Worm (Caenorhabditis elegans): Measurements from ENCODE around the gene skr-16.

Gene skr-16

DNA sequence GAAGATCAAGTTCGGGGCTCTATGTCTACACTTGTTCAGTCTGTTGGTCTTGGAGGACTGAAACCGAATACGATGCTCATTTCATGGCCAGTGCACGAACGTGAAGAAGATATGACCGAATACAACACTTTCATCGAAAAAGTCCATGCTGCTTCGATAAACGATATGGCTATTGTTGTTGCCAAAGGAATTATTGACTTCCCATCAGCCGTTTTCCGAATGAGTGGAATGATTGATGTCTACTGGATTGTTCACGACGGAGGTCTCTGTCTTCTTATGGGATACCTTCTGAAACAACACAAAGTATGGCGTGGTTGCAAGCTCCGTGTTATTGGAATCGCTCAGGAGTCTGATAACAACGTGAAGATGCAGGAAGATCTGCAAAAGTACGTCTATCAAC is 47.7 kb downstream of the skr-16 start:
- no peak for TF ChIP-seq unc-55 (GFP tag; optimal IDR thresholded peaks at IDR 0.05)
- no peak for TF ChIP-seq ceh-6 (GFP tag; optimal IDR thresholded peaks at IDR 0.05)
- TF ChIP-seq eyg-1 (tag; optimal IDR thresholded peaks at IDR 0.05), result no peak
- TF ChIP-seq dmd-4 (tag; optimal IDR thresholded peaks at IDR 0.05; ENCODE audit: borderline replicate concordance), result no peak
- no peak for TF ChIP-seq hlh-8 (tag; optimal IDR thresholded peaks at IDR 0.05)
- TF ChIP-seq unc-3 (GFP tag; conservative IDR thresholded peaks at IDR 0.05), result no peak
- no peak for TF ChIP-seq unc-3 (tag; optimal IDR thresholded peaks at IDR 0.05)
- TF ChIP-seq elt-2 (tag; optimal IDR thresholded peaks at IDR 0.05), result no peak
- TF ChIP-seq pqm-1 (tag; optimal IDR thresholded peaks at IDR 0.05), result no peak
- TF ChIP-seq fkh-6 (tag; optimal IDR thresholded peaks at IDR 0.05), result no peak
- no peak for TF ChIP-seq zip-5 (tag; optimal IDR thresholded peaks at IDR 0.05)
- TF ChIP-seq ceh-31 (tag; optimal IDR thresholded peaks at IDR 0.05), result no peak
- no peak for TF ChIP-seq ceh-18 (tag; optimal IDR thresholded peaks at IDR 0.05)
- no peak for TF ChIP-seq ref-2 (tag; optimal IDR thresholded peaks at IDR 0.05)
- TF ChIP-seq K09A11.1 (tag; optimal IDR thresholded peaks at IDR 0.05; ENCODE audit: insufficient read depth), result no peak
- no peak for TF ChIP-seq nhr-11 (tag; optimal IDR thresholded peaks at IDR 0.05)
- no peak for TF ChIP-seq Y22D7AL.16 (tag; optimal IDR thresholded peaks at IDR 0.05)
- TF ChIP-seq fkh-10 (GFP tag; optimal IDR thresholded peaks at IDR 0.05), result no peak
- no peak for TF ChIP-seq T23F11.4 (GFP tag; optimal IDR thresholded peaks at IDR 0.05)

Data from whole organism, late embryonic.